Worm (Caenorhabditis elegans) whole organism, late embryonic: ENCODE results near the gene aat-4.

Source experiments
- eyg-1 ChIP-seq: sonication (generic microtip); optimal IDR thresholded peaks from 2 replicates; lab custom pipeline; 2016; ENCODE audit warnings: missing genotype, missing genetic modification characterization, missing compliant biosample characterization
- fkh-10 ChIP-seq: fragments of 150-350 bp; optimal IDR thresholded peaks from 2 replicates; lab custom pipeline; 2014; ENCODE audit warnings: missing biosample characterization, missing genetic modification reagents, missing genetic modification characterization
- gmeb-2 ChIP-seq: sonication (generic microtip); optimal IDR thresholded peaks from 2 replicates; lab custom pipeline; 2016; ENCODE audit warnings: missing genetic modification characterization, inconsistent platforms, missing compliant biosample characterization
- nfya-1 ChIP-seq: sonication (generic microtip); optimal IDR thresholded peaks from 2 replicates; lab custom pipeline; 2017; ENCODE audit warnings: missing genetic modification characterization, mild to moderate bottlenecking, missing compliant biosample characterization, antibody characterized with exemption, moderate library complexity
- pag-3 ChIP-seq: sonication (generic microtip); optimal IDR thresholded peaks from 2 replicates; lab custom pipeline; 2016; ENCODE audit warnings: missing compliant biosample characterization, missing genetic modification characterization, borderline replicate concordance
- unc-42 ChIP-seq: sonication (generic microtip); optimal IDR thresholded peaks from 2 replicates; lab custom pipeline; 2016; ENCODE audit warnings: missing genotype, missing genetic modification characterization, missing compliant biosample characterization

DNA sequence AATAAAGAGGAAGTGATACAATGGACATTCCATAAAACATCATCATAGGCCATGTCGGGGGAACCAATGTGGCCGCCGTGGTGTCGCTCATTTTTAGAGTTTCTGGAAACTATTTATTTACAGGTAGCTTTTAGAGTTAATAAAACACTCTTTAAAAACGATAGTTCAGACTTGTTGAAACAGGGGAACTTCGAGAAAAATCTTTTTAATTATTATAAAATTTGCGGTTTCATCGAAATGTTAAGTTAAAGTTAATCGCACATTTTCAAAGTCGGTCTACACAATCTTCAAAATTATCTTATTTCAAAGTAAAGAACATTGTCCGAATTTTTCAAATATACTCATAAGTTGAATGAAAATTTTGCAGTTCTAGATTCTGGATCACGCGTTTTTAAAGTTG lies 8.8 kb upstream of the aat-4 start, which contains the start of gene ops-1:
- TF ChIP-seq eyg-1 = no peak
- no peak for TF ChIP-seq gmeb-2 (tag; lab: Kevin White, UChicago)
- TF ChIP-seq nfya-1 (tag; lab: Kevin White, UChicago) = no peak
- no peak for TF ChIP-seq unc-42 (tag; lab: Kevin White, UChicago)
- no peak for TF ChIP-seq fkh-10 (GFP tag; lab: Kevin White, UChicago)
- TF ChIP-seq pag-3 (tag; lab: Kevin White, UChicago) = no peak
